Worm (Caenorhabditis elegans): ENCODE measurements around the gene R07H5.16.

DNA sequence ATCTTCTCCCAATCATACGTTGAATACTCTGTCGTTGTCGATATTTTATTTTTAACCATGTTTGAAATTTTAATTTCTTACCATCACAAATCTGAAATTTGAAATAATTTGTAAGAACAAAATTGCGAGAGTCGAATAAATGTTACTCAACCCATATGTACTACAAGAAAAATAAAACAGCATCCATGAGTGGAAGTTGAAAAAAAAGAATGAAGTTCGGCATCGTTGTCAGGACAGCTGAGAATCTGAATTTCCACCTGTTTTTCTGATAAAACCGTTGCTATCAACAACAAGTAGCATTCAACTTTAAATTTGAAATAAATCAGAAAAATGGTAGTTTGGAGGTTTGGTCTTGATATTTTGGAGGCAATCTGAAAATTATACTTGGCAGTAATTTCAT, 24.7 kb downstream of the R07H5.16 start, which contains the start of gene C29F4.3:
- TF ChIP-seq snpc-4 (tag; optimal IDR thresholded peaks at IDR 0.05): no peak
- TF ChIP-seq tbx-2 (tag; optimal IDR thresholded peaks at IDR 0.05): no peak
- TF ChIP-seq ztf-4 (tag; optimal IDR thresholded peaks at IDR 0.05): no peak
- TF ChIP-seq fkh-10 (GFP tag; optimal IDR thresholded peaks at IDR 0.05): no peak

All from whole organism, L3 larva.